Worm (Caenorhabditis elegans): Measurements from ENCODE around the gene sfxn-1.3.
"Not testable (repeated sequence)": the region's sequence is repeated elsewhere in the genome, so short reads cannot be mapped to it uniquely, and the experiment has no call there.

Gene sfxn-1.3

ce11 chrV:15733568-15733967 lies 6.9 kb downstream of the sfxn-1.3 start, which contains the start of gene T23D5.3:
TSS of gene T23D5.3 (minus strand) at chrV:15733668.
- TF ChIP-seq egl-27 (tag; optimal IDR thresholded peaks at IDR 0.05) (no peak), ceh-16 (tag; optimal IDR thresholded peaks at IDR 0.05) (no peak), nhr-21 (tag; optimal IDR thresholded peaks at IDR 0.05) (no peak), sem-4 (tag; optimal IDR thresholded peaks at IDR 0.05) (no peak)

ce11 chrV:15735720-15736119 lies 9.1 kb downstream of the sfxn-1.3 start, which contains the start of gene str-27:
TSS of gene str-27 (minus strand) at chrV:15735820.
- TF ChIP-seq mdl-1 (tag; optimal IDR thresholded peaks at IDR 0.05) = no peak
- no peak for TF ChIP-seq nhr-77 (tag; optimal IDR thresholded peaks at IDR 0.05)
- no peak for TF ChIP-seq gmeb-1 (tag; optimal IDR thresholded peaks at IDR 0.05)
- no peak for TF ChIP-seq ceh-16 (tag; optimal IDR thresholded peaks at IDR 0.05)
- TF ChIP-seq nhr-11 (tag; optimal IDR thresholded peaks at IDR 0.05) = no peak
- no peak for TF ChIP-seq sma-3 (GFP tag; optimal IDR thresholded peaks at IDR 0.05)
- TF ChIP-seq peb-1 (tag; optimal IDR thresholded peaks at IDR 0.05) = no peak
- TF ChIP-seq egl-27 (tag; optimal IDR thresholded peaks at IDR 0.05) = no peak

- no peak for TF ChIP-seq unc-39 (tag; optimal IDR thresholded peaks at IDR 0.05)
Measured at ce11 chrV:15741851-15742250, 15.2 kb downstream of the sfxn-1.3 start, which contains the start of gene str-18. TSS of gene str-18 (minus strand) at chrV:15741951.

- TF ChIP-seq skn-1 (tag; optimal IDR thresholded peaks at IDR 0.05); sma-9 (GFP tag; optimal IDR thresholded peaks at IDR 0.05); sma-9 (tag; optimal IDR thresholded peaks at IDR 0.05); alr-1 (tag; optimal IDR thresholded peaks at IDR 0.05): not testable (repeated sequence)
Measured at ce11 chrV:15744366-15744765, 17.7 kb downstream of the sfxn-1.3 start, which contains the start of gene str-19. TSS of gene str-19 (minus strand) at chrV:15744466.

ce11 chrV:15748343-15748742 lies 21.7 kb downstream of the sfxn-1.3 start, which contains the start of gene T23D5.8:
TSS of gene T23D5.8 (minus strand) at chrV:15748443.
- not testable (repeated sequence) for TF ChIP-seq mbf-1, unc-39, ztf-4 (tag; optimal IDR thresholded peaks at IDR 0.05)

ce11 chrV:15750130-15750529 lies 23.5 kb downstream of the sfxn-1.3 start, which contains the start of gene str-6:
TSS of gene str-6 (minus strand) at chrV:15750230.
- TF ChIP-seq lin-11 (tag; optimal IDR thresholded peaks at IDR 0.05) (no peak), snpc-4 (tag; optimal IDR thresholded peaks at IDR 0.05) (no peak), sma-9 (GFP tag; optimal IDR thresholded peaks at IDR 0.05) (no peak), sma-9 (tag; optimal IDR thresholded peaks at IDR 0.05) (no peak), nhr-129 (tag; optimal IDR thresholded peaks at IDR 0.05) (no peak), ZK546.5 (tag; optimal IDR thresholded peaks at IDR 0.05) (no peak), F13H6.1 (tag; optimal IDR thresholded peaks at IDR 0.05) (no peak), ztf-11 (tag; optimal IDR thresholded peaks at IDR 0.05) (no peak), aly-2 (tag; optimal IDR thresholded peaks at IDR 0.05) (no peak), egl-27 (tag; optimal IDR thresholded peaks at IDR 0.05) (no peak), lsy-2 (tag; optimal IDR thresholded peaks at IDR 0.05) (no peak)

ce11 chrV:15752049-15752448 lies 25.4 kb downstream of the sfxn-1.3 start, which contains the start of gene str-43:
TSS of gene str-43 (minus strand) at chrV:15752149.
- no peak for TF ChIP-seq alr-1 (tag; optimal IDR thresholded peaks at IDR 0.05)
- no peak for TF ChIP-seq blmp-1 (tag; optimal IDR thresholded peaks at IDR 0.05; ENCODE audit: insufficient read depth)
- no peak for TF ChIP-seq ceh-16 (tag; optimal IDR thresholded peaks at IDR 0.05)
- TF ChIP-seq nhr-23 (tag; optimal IDR thresholded peaks at IDR 0.05) = no peak
- no peak for TF ChIP-seq ztf-4 (tag; optimal IDR thresholded peaks at IDR 0.05)
- no peak for TF ChIP-seq mdl-1 (tag; optimal IDR thresholded peaks at IDR 0.05)
- TF ChIP-seq gmeb-1 (tag; optimal IDR thresholded peaks at IDR 0.05) = no peak
- no peak for TF ChIP-seq unc-62 (GFP tag; optimal IDR thresholded peaks at IDR 0.05)
- TF ChIP-seq nhr-10 (tag; optimal IDR thresholded peaks at IDR 0.05) = no peak
- no peak for TF ChIP-seq peb-1 (tag; optimal IDR thresholded peaks at IDR 0.05)
- no peak for TF ChIP-seq lin-13 (GFP tag; optimal IDR thresholded peaks at IDR 0.05)
- no peak for TF ChIP-seq ceh-82 (tag; optimal IDR thresholded peaks at IDR 0.05)
- no peak for TF ChIP-seq R02D3.7 (tag; optimal IDR thresholded peaks at IDR 0.05)
- no peak for TF ChIP-seq lsy-2 (tag; optimal IDR thresholded peaks at IDR 0.05)
- TF ChIP-seq egl-27 (tag; optimal IDR thresholded peaks at IDR 0.05) = no peak
- no peak for TF ChIP-seq sma-3 (GFP tag; optimal IDR thresholded peaks at IDR 0.05)
- no peak for TF ChIP-seq nhr-25 (tag; optimal IDR thresholded peaks at IDR 0.05)
- TF ChIP-seq lin-39 (tag; optimal IDR thresholded peaks at IDR 0.05) = no peak
- TF ChIP-seq elt-1 (tag; optimal IDR thresholded peaks at IDR 0.05) = no peak

All from whole organism, L2 larva.